Fruit fly (Drosophila melanogaster): ENCODE results near the gene RtGEF.
A peak's percentile ranks its signal among the peaks of the same experiment; 100 is the strongest.

Gene RtGEF

dm6 chr2L:20349671-20350539 lies at the start of gene RtGEF, which contains the start of gene La (continued):
- TF ChIP-seq Deaf1 (tag; optimal IDR thresholded peaks at IDR 0.05) (no peak), sim (GFP tag; IDR thresholded peaks at IDR 0.05) (no peak), CG3726 (GFP tag; IDR thresholded peaks at IDR 0.05) (no peak), ERR (GFP tag; optimal IDR thresholded peaks at IDR 0.05) (peak; percentile 2), CG13424 (tag; optimal IDR thresholded peaks at IDR 0.05) (peak; percentile 47), CG11398 (GFP tag; optimal IDR thresholded peaks at IDR 0.05) (peak; percentile 4), disco-r (GFP tag; optimal IDR thresholded peaks at IDR 0.05) (peak; percentile 55), CG3995 (GFP tag; optimal IDR thresholded peaks at IDR 0.05) (peak; percentile 98), CG15696 (tag; optimal IDR thresholded peaks at IDR 0.05) (no peak), Myb (GFP tag; optimal IDR thresholded peaks at IDR 0.05) (peak; percentile 38), Optix (GFP tag; IDR thresholded peaks at IDR 0.05) (0 out of 3 replicates have a peak, but pooled peaks have one; percentile 18), CG32767 (GFP tag; IDR thresholded peaks at IDR 0.05) (no peak), sr (GFP tag; IDR thresholded peaks at IDR 0.05) (no peak), pb (GFP tag; optimal IDR thresholded peaks at IDR 0.05) (no peak), CG3847 (GFP tag; IDR thresholded peaks at IDR 0.05) (peak; percentile 62), CG7786 (GFP tag; optimal IDR thresholded peaks at IDR 0.05) (peak; percentile 26), sna (GFP tag; IDR thresholded peaks at IDR 0.05; ENCODE audit: partially characterized antibody) (peak; percentile 81), ci (GFP tag; IDR thresholded peaks at IDR 0.05) (0 out of 3 replicates have a peak, but pooled peaks have one; percentile 37), dimm (GFP tag; IDR thresholded peaks at IDR 0.05) (no peak), Dfd (GFP tag; optimal IDR thresholded peaks at IDR 0.05) (no peak), Max (GFP tag; optimal IDR thresholded peaks at IDR 0.05) (peak; percentile 88), CG10462 (GFP tag; optimal IDR thresholded peaks at IDR 0.05) (peak; percentile 10), ewg (GFP tag; optimal IDR thresholded peaks at IDR 0.05) (no peak), sisA (GFP tag; IDR thresholded peaks at IDR 0.05) (0 out of 2 replicates have a peak, but pooled peaks have one; percentile 3), CG32772 (GFP tag; IDR thresholded peaks at IDR 0.05) (0 out of 2 replicates have a peak, but pooled peaks have one; percentile 15), pnt (GFP tag; optimal IDR thresholded peaks at IDR 0.05) (peak; percentile 54), Ada2b (GFP tag; IDR thresholded peaks at IDR 0.05) (peak; percentile 15; the same call in 1 of the 2 replicates), CG1024 (GFP tag; IDR thresholded peaks at IDR 0.05) (peak; percentile 34; the same call in 1 of the 2 replicates), CG17359 (tag; optimal IDR thresholded peaks at IDR 0.05) (no peak), CG4404 (GFP tag; IDR thresholded peaks at IDR 0.05) (no peak), CG9876 (GFP tag; optimal IDR thresholded peaks at IDR 0.05) (no peak), Poxn (GFP tag; IDR thresholded peaks at IDR 0.05) (no peak), corto (GFP tag; optimal IDR thresholded peaks at IDR 0.05) (no peak), sqz (GFP tag; optimal IDR thresholded peaks at IDR 0.05) (no peak), Six4 (GFP tag; optimal IDR thresholded peaks at IDR 0.05) (no peak), ato (GFP tag; IDR thresholded peaks at IDR 0.05; ENCODE audit: partially characterized antibody) (peak; percentile 82), CG8924 (tag; optimal IDR thresholded peaks at IDR 0.05) (peak; percentile 33), CG11504 (tag; optimal IDR thresholded peaks at IDR 0.05) (peak; percentile 55), h (optimal IDR thresholded peaks at IDR 0.05) (no peak), pzg (GFP tag; optimal IDR thresholded peaks at IDR 0.05) (peak; percentile 57), cas (GFP tag; IDR thresholded peaks at IDR 0.05) (no peak), rib (GFP tag; IDR thresholded peaks at IDR 0.05) (peak; percentile 14; the same call in 1 of the 2 replicates), abd-A (tag; optimal IDR thresholded peaks at IDR 0.05) (no peak), ssp (GFP tag; IDR thresholded peaks at IDR 0.05) (0 out of 2 replicates have a peak, but pooled peaks have one; percentile 46), shn (GFP tag; optimal IDR thresholded peaks at IDR 0.05) (peak; percentile 62), gro (GFP tag; optimal IDR thresholded peaks at IDR 0.05) (no peak), CG17568 (GFP tag; optimal IDR thresholded peaks at IDR 0.05) (no peak), CG30020 (tag; optimal IDR thresholded peaks at IDR 0.05) (peak; percentile 93), B-H2 (GFP tag; optimal IDR thresholded peaks at IDR 0.05) (peak; percentile 38), Vsx1 (GFP tag; optimal IDR thresholded peaks at IDR 0.05) (no peak)
